Worm (Caenorhabditis elegans) whole organism, mixed stage, embryonic: Measurements from ENCODE around the gene nspe-3.

Experiments
- M03D4.4 ChIP-seq: sonication (generic microtip); optimal IDR thresholded peaks from 2 replicates; lab custom pipeline; 2017; ENCODE audit warnings: mild to moderate bottlenecking, missing genetic modification characterization, missing compliant biosample characterization
- bed-3 ChIP-seq: fragments of 200-800 bp; sonication (Bioruptor generic); optimal IDR thresholded peaks from 3 replicates; lab custom pipeline; 2018; ENCODE audit warnings: mild to moderate bottlenecking, missing genetic modification characterization, moderate library complexity, missing compliant biosample characterization
- ceh-39 ChIP-seq: fragments of 150-350 bp; optimal IDR thresholded peaks from 2 replicates; lab custom pipeline; 2014; ENCODE audit warnings: missing biosample characterization, missing genetic modification characterization
- ceh-43 ChIP-seq: fragments of 200-800 bp; sonication (Bioruptor generic); optimal IDR thresholded peaks from 2 replicates; lab custom pipeline; 2018; ENCODE audit warnings: mild to moderate bottlenecking, missing genetic modification characterization, moderate library complexity, missing compliant biosample characterization
- ceh-83 ChIP-seq: fragments of 200-800 bp; sonication (Bioruptor generic); optimal IDR thresholded peaks from 2 replicates; lab custom pipeline; 2018; ENCODE audit warnings: mild to moderate bottlenecking, missing genetic modification characterization, missing compliant biosample characterization
- ces-1 ChIP-seq: fragments of 150-350 bp; optimal IDR thresholded peaks from 2 replicates; lab custom pipeline; 2014; ENCODE audit warnings: missing biosample characterization, missing genetic modification reagents, missing genetic modification characterization
- cnd-1 ChIP-seq: fragments of 200-800 bp; sonication (Bioruptor generic); optimal IDR thresholded peaks from 2 replicates; lab custom pipeline; 2018; ENCODE audit warnings: mild to moderate bottlenecking, missing genetic modification characterization, missing compliant biosample characterization
- drap-1 ChIP-seq: fragments of 200-800 bp; sonication (Bioruptor generic); optimal IDR thresholded peaks from 3 replicates; lab custom pipeline; 2018; ENCODE audit warnings: mild to moderate bottlenecking, missing genetic modification characterization, missing compliant biosample characterization
- elt-1 ChIP-seq: sonication (generic microtip); optimal IDR thresholded peaks from 2 replicates; lab custom pipeline; 2017; ENCODE audit warnings: missing genetic modification characterization, mild to moderate bottlenecking, missing compliant biosample characterization, antibody characterized with exemption, moderate library complexity, borderline replicate concordance; ENCODE audit not compliant: insufficient read depth
- elt-3 ChIP-seq: fragments of 150-350 bp; optimal IDR thresholded peaks from 2 replicates; lab custom pipeline; 2014; ENCODE audit warnings: missing biosample characterization, missing genetic modification characterization
- flh-1 ChIP-seq: fragments of 200-800 bp; sonication (Bioruptor generic); optimal IDR thresholded peaks from 2 replicates; lab custom pipeline; 2018; ENCODE audit warnings: mild to moderate bottlenecking, missing genetic modification characterization, moderate library complexity, missing compliant biosample characterization
- ham-2 ChIP-seq: fragments of 200-800 bp; sonication (Bioruptor generic); optimal IDR thresholded peaks from 2 replicates; lab custom pipeline; 2018; ENCODE audit warnings: mild to moderate bottlenecking, missing genetic modification characterization, missing compliant biosample characterization
- hlh-1 ChIP-seq: fragments of 150-350 bp; optimal IDR thresholded peaks from 2 replicates; lab custom pipeline; 2014; ENCODE audit warnings: missing biosample characterization, missing genetic modification reagents, missing genetic modification characterization
- lin-13 ChIP-seq: fragments of 150-350 bp; optimal IDR thresholded peaks from 2 replicates; lab custom pipeline; 2014; ENCODE audit warnings: missing biosample characterization, missing genetic modification characterization
- lin-32 ChIP-seq: fragments of 200-800 bp; sonication (Bioruptor generic); optimal IDR thresholded peaks from 2 replicates; lab custom pipeline; 2018; ENCODE audit warnings: mild to moderate bottlenecking, missing genetic modification characterization, missing compliant biosample characterization
- lsy-2 ChIP-seq: fragments of 150-350 bp; optimal IDR thresholded peaks from 2 replicates; lab custom pipeline; 2014; ENCODE audit warnings: missing biosample characterization, missing genetic modification characterization
- mab-5 ChIP-seq: fragments of 150-350 bp; optimal IDR thresholded peaks from 2 replicates; lab custom pipeline; 2014; ENCODE audit warnings: missing biosample characterization, missing genetic modification characterization
- mep-1 ChIP-seq: fragments of 150-350 bp; optimal IDR thresholded peaks from 2 replicates; lab custom pipeline; 2017; ENCODE audit warnings: missing biosample characterization, missing genetic modification reagents, missing genetic modification characterization, inconsistent platforms
- mls-2 ChIP-seq: sonication (generic microtip); optimal IDR thresholded peaks from 2 replicates; lab custom pipeline; 2016; ENCODE audit warnings: mild to moderate bottlenecking, missing genetic modification characterization, moderate library complexity, missing compliant biosample characterization
- nhr-12 ChIP-seq: fragments of 150-350 bp; optimal IDR thresholded peaks from 2 replicates; lab custom pipeline; 2014; ENCODE audit warnings: missing biosample characterization, missing genetic modification characterization
- nhr-2 ChIP-seq: fragments of 150-350 bp; optimal IDR thresholded peaks from 2 replicates; lab custom pipeline; 2014; ENCODE audit warnings: missing biosample characterization, missing genetic modification characterization
- nhr-237 ChIP-seq: fragments of 150-350 bp; optimal IDR thresholded peaks from 2 replicates; lab custom pipeline; 2014; ENCODE audit warnings: missing biosample characterization, missing genetic modification characterization
- nhr-28 ChIP-seq: fragments of 150-350 bp; optimal IDR thresholded peaks from 2 replicates; lab custom pipeline; 2014; ENCODE audit warnings: missing biosample characterization, missing genetic modification characterization
- nhr-76 ChIP-seq: sonication (generic microtip); optimal IDR thresholded peaks from 2 replicates; lab custom pipeline; 2017; ENCODE audit warnings: missing biosample characterization, missing genetic modification characterization
- pha-4 ChIP-seq: fragments of 150-350 bp; optimal IDR thresholded peaks from 2 replicates; lab custom pipeline; 2018; ENCODE audit warnings: missing biosample characterization, missing genetic modification reagents, missing genetic modification characterization
- sem-2 ChIP-seq: fragments of 200-800 bp; sonication (Bioruptor generic); optimal IDR thresholded peaks from 2 replicates; lab custom pipeline; 2018; ENCODE audit warnings: mild to moderate bottlenecking, missing genetic modification characterization, missing compliant biosample characterization
- sptf-1 ChIP-seq: sonication (generic microtip); optimal IDR thresholded peaks from 2 replicates; lab custom pipeline; 2017; ENCODE audit warnings: mild to moderate bottlenecking, missing genetic modification characterization, moderate library complexity, missing compliant biosample characterization
- tbx-8 ChIP-seq: fragments of 200-800 bp; sonication (Bioruptor generic); optimal IDR thresholded peaks from 2 replicates; lab custom pipeline; 2018; ENCODE audit warnings: mild to moderate bottlenecking, missing genetic modification characterization, moderate library complexity, missing compliant biosample characterization
- unc-120 ChIP-seq: sonication (generic microtip); optimal IDR thresholded peaks from 2 replicates; lab custom pipeline; 2017; ENCODE audit warnings: missing genetic modification characterization, missing compliant biosample characterization; ENCODE audit not compliant: poor library complexity, severe bottlenecking
- unc-39 ChIP-seq: fragments of 150-350 bp; optimal IDR thresholded peaks from 2 replicates; lab custom pipeline; 2014; ENCODE audit warnings: missing biosample characterization, missing genetic modification characterization
- unc-62 ChIP-seq: fragments of 150-350 bp; optimal IDR thresholded peaks from 2 replicates; lab custom pipeline; 2014; ENCODE audit warnings: missing biosample characterization, missing genetic modification reagents, missing genetic modification characterization
- zip-8 ChIP-seq: fragments of 150-350 bp; optimal IDR thresholded peaks from 2 replicates; lab custom pipeline; 2014; ENCODE audit warnings: missing biosample characterization, missing genetic modification characterization
- ztf-11 ChIP-seq: fragments of 150-350 bp; optimal IDR thresholded peaks from 2 replicates; lab custom pipeline; 2014; ENCODE audit warnings: missing biosample characterization, missing genetic modification characterization

nspe-3 gene

ce11 chrII:12606108-12606507 is 11.6 kb upstream of the nspe-3 start:
- no peak for TF ChIP-seq elt-3 (tag; lab: Kevin White, UChicago)
- no peak for TF ChIP-seq tbx-8 (GFP tag; lab: Kevin White, UChicago)
- TF ChIP-seq M03D4.4 (tag; lab: Kevin White, UChicago) = no peak

ce11 chrII:12606900-12607299 is 10.8 kb upstream of the nspe-3 start, which contains the start of gene Y38E10A.8:
Gene Y38E10A.8, plus strand, starts transcription at chrII:12607200.
- no peak for TF ChIP-seq ztf-11 (tag; lab: Kevin White, UChicago)
- TF ChIP-seq nhr-76 (tag; lab: Kevin White, UChicago) = no peak
- TF ChIP-seq lsy-2 (tag; lab: Kevin White, UChicago) = no peak
- no peak for TF ChIP-seq elt-3 (tag; lab: Kevin White, UChicago)
- no peak for TF ChIP-seq unc-39 (tag; lab: Kevin White, UChicago)
- TF ChIP-seq lin-13 (tag; lab: Kevin White, UChicago) = no peak
- TF ChIP-seq unc-120 (tag; lab: Kevin White, UChicago) = no peak
- TF ChIP-seq mep-1 (tag; lab: Kevin White, UChicago) = no peak
- no peak for TF ChIP-seq mab-5 (tag; lab: Kevin White, UChicago)
- no peak for TF ChIP-seq sem-2 (GFP tag; lab: Kevin White, UChicago)
- TF ChIP-seq ces-1 (GFP tag; lab: Kevin White, UChicago) = no peak
- TF ChIP-seq tbx-8 (GFP tag; lab: Kevin White, UChicago) = no peak
- TF ChIP-seq ceh-43 (GFP tag; lab: Kevin White, UChicago) = no peak
- TF ChIP-seq pha-4 = no peak
- TF ChIP-seq nhr-28 (tag; lab: Kevin White, UChicago) = no peak
- TF ChIP-seq nhr-237 (tag; lab: Kevin White, UChicago) = no peak
- no peak for TF ChIP-seq hlh-1 (tag; lab: Kevin White, UChicago)
- no peak for TF ChIP-seq mls-2 (tag; lab: Kevin White, UChicago)
- no peak for TF ChIP-seq ceh-83 (GFP tag; lab: Kevin White, UChicago)
- TF ChIP-seq, all 35 proteins: peak for 0

ce11 chrII:12608653-12609052 is 9.0 kb upstream of the nspe-3 start, which contains the start of gene Y38E10A.9:
Gene Y38E10A.9, plus strand, starts transcription at chrII:12608953.
- TF ChIP-seq nhr-28 (tag; lab: Kevin White, UChicago) = no peak
- no peak for TF ChIP-seq flh-1 (GFP tag; lab: Kevin White, UChicago)
- TF ChIP-seq mep-1 (tag; lab: Kevin White, UChicago) = no peak
- TF ChIP-seq nhr-2 (tag; lab: Kevin White, UChicago) = no peak
- no peak for TF ChIP-seq elt-1
- no peak for TF ChIP-seq hlh-1 (tag; lab: Kevin White, UChicago)
- no peak for TF ChIP-seq nhr-76 (tag; lab: Kevin White, UChicago)
- no peak for TF ChIP-seq ceh-43 (GFP tag; lab: Kevin White, UChicago)
- TF ChIP-seq M03D4.4 (tag; lab: Kevin White, UChicago) = no peak
- no peak for TF ChIP-seq bed-3 (GFP tag; lab: Kevin White, UChicago)

- TF ChIP-seq sem-2 (GFP tag; lab: Kevin White, UChicago) (no peak), ceh-39 (tag; lab: Kevin White, UChicago) (no peak), elt-3 (tag; lab: Kevin White, UChicago) (no peak), ceh-43 (GFP tag; lab: Kevin White, UChicago) (no peak), M03D4.4 (tag; lab: Kevin White, UChicago) (no peak), nhr-28 (tag; lab: Kevin White, UChicago) (no peak), nhr-12 (tag; lab: Kevin White, UChicago) (no peak), ces-1 (GFP tag; lab: Kevin White, UChicago) (no peak), sptf-1 (no peak), nhr-76 (tag; lab: Kevin White, UChicago) (no peak), unc-39 (tag; lab: Kevin White, UChicago) (no peak), bed-3 (GFP tag; lab: Kevin White, UChicago) (no peak), hlh-1 (tag; lab: Kevin White, UChicago) (no peak)
Observed at ce11 chrII:12612218-12612617, 5.5 kb upstream of the nspe-3 start, which contains the start of gene nspe-4. Gene nspe-4, plus strand, starts transcription at chrII:12612518.

- TF ChIP-seq lsy-2 (tag; lab: Kevin White, UChicago) = no peak
- no peak for TF ChIP-seq elt-3 (tag; lab: Kevin White, UChicago)
- no peak for TF ChIP-seq nhr-76 (tag; lab: Kevin White, UChicago)
- TF ChIP-seq drap-1 (GFP tag; lab: Kevin White, UChicago) = no peak
- no peak for TF ChIP-seq zip-8 (tag; lab: Kevin White, UChicago)
- TF ChIP-seq ham-2 (GFP tag; lab: Kevin White, UChicago) = no peak
- TF ChIP-seq M03D4.4 (tag; lab: Kevin White, UChicago) = no peak
- no peak for TF ChIP-seq unc-120 (tag; lab: Kevin White, UChicago)
- TF ChIP-seq pha-4 = no peak
- no peak for TF ChIP-seq ceh-39 (tag; lab: Kevin White, UChicago)
- no peak for TF ChIP-seq sem-2 (GFP tag; lab: Kevin White, UChicago)
- TF ChIP-seq nhr-12 (tag; lab: Kevin White, UChicago) = no peak
- no peak for TF ChIP-seq unc-62
- no peak for TF ChIP-seq lin-32 (GFP tag; lab: Kevin White, UChicago)
- no peak for TF ChIP-seq tbx-8 (GFP tag; lab: Kevin White, UChicago)
- no peak for TF ChIP-seq nhr-237 (tag; lab: Kevin White, UChicago)
- no peak for TF ChIP-seq cnd-1 (tag; lab: Kevin White, UChicago)
- no peak for TF ChIP-seq unc-39 (tag; lab: Kevin White, UChicago)
- TF ChIP-seq elt-1 = no peak
Observed at ce11 chrII:12615413-12615812, 2.3 kb upstream of the nspe-3 start.
